Worm (Caenorhabditis elegans) whole organism, L4 larva: ENCODE results near the gene nhl-1.

Experiments used
- D1046.2 ChIP-seq: fragments of 200-800 bp; sonication (Bioruptor generic); IDR thresholded peaks from 2 replicates; pipeline ENCODE4 v1.3.6; 2022; ENCODE audit warnings: missing genetic modification characterization, missing compliant biosample characterization
- F44E2.7 ChIP-seq: fragments of 200-800 bp; sonication (Bioruptor generic); IDR thresholded peaks from 2 replicates; pipeline ENCODE4 v2.1.2; 2022; ENCODE audit warnings: missing genetic modification characterization, missing compliant biosample characterization
- Y48G9A.11 ChIP-seq: fragments of 200-800 bp; sonication (Bioruptor generic); IDR thresholded peaks from 2 replicates; pipeline ENCODE4 v1.3.6; 2022; ENCODE audit warnings: missing genetic modification reagents, missing genetic modification characterization, missing compliant biosample characterization
- ZK546.5 ChIP-seq, 2 experiments: sonication (generic microtip); optimal IDR thresholded peaks; 2 replicates each; lab custom pipeline; 2017; ENCODE audit warnings: missing biosample characterization in 2 of 2, missing genetic modification characterization in 2 of 2
- aha-1 ChIP-seq: fragments of 150-350 bp; peaks from one replicate; lab custom pipeline; 2014; ENCODE audit warnings: missing biosample characterization, missing genetic modification characterization
- aly-2 ChIP-seq: sonication (generic microtip); optimal IDR thresholded peaks from 2 replicates; lab custom pipeline; 2018; ENCODE audit warnings: missing biosample characterization, missing genetic modification characterization
- ceh-28 ChIP-seq: fragments of 150-350 bp; optimal IDR thresholded peaks from 2 replicates; lab custom pipeline; 2014; ENCODE audit warnings: missing biosample characterization, missing genetic modification reagents, missing genetic modification characterization
- ceh-82 ChIP-seq: sonication (generic microtip); optimal IDR thresholded peaks from 2 replicates; lab custom pipeline; 2017; ENCODE audit warnings: missing biosample characterization, missing genetic modification characterization
- cey-2 ChIP-seq: sonication (generic microtip); optimal IDR thresholded peaks from 3 replicates; lab custom pipeline; 2017; ENCODE audit warnings: missing genetic modification characterization, mild to moderate bottlenecking, missing compliant biosample characterization, antibody characterized with exemption, borderline replicate concordance; ENCODE audit not compliant: insufficient read depth
- ctbp-1 ChIP-seq: fragments of 200-800 bp; sonication (Bioruptor generic); IDR thresholded peaks from 2 replicates; pipeline ENCODE4 v1.3.6; 2022; ENCODE audit warnings: missing genetic modification reagents, missing genetic modification characterization, missing compliant biosample characterization
- daf-12 ChIP-seq: fragments of 150-350 bp; optimal IDR thresholded peaks from 2 replicates; lab custom pipeline; 2014; ENCODE audit warnings: missing biosample characterization, missing genetic modification reagents, missing genetic modification characterization
- dmd-6 ChIP-seq: fragments of 200-800 bp; sonication (Bioruptor generic); IDR thresholded peaks from 2 replicates; pipeline ENCODE4 v1.3.6; 2022; ENCODE audit warnings: missing genetic modification reagents, missing genetic modification characterization, missing compliant biosample characterization
- fkh-10 ChIP-seq: fragments of 150-350 bp; optimal IDR thresholded peaks from 2 replicates; lab custom pipeline; 2014; ENCODE audit warnings: missing biosample characterization, missing genetic modification reagents, missing genetic modification characterization
- gei-8 ChIP-seq: fragments of 200-800 bp; sonication (Bioruptor generic); optimal IDR thresholded peaks from 2 replicates; lab custom pipeline; 2018; ENCODE audit warnings: mild to moderate bottlenecking, missing genetic modification characterization, missing compliant biosample characterization
- hlh-11 ChIP-seq: fragments of 200-800 bp; sonication (Bioruptor generic); optimal IDR thresholded peaks from 2 replicates; lab custom pipeline; 2018; ENCODE audit warnings: mild to moderate bottlenecking, missing genetic modification characterization, missing compliant biosample characterization
- hmg-1.1 ChIP-seq: fragments of 200-800 bp; sonication (Bioruptor generic); IDR thresholded peaks from 2 replicates; pipeline ENCODE4 v1.3.6; 2022; ENCODE audit warnings: missing genetic modification reagents, missing genetic modification characterization, missing compliant biosample characterization
- lim-7 ChIP-seq: fragments of 200-800 bp; sonication (Bioruptor generic); IDR thresholded peaks from 2 replicates; pipeline ENCODE4 v1.3.6; 2022; ENCODE audit warnings: missing genetic modification characterization, missing compliant biosample characterization
- lin-1 ChIP-seq: fragments of 200-800 bp; sonication (Bioruptor generic); IDR thresholded peaks from 2 replicates; pipeline ENCODE4 v1.3.6; 2022; ENCODE audit warnings: missing genetic modification reagents, missing genetic modification characterization, missing compliant biosample characterization
- mep-1 ChIP-seq: fragments of 150-350 bp; sonication (generic microtip); optimal IDR thresholded peaks from 3 replicates; lab custom pipeline; 2014; ENCODE audit warnings: missing biosample characterization, missing genetic modification characterization
- nhr-10 ChIP-seq: fragments of 150-350 bp; optimal IDR thresholded peaks from 2 replicates; lab custom pipeline; 2014; ENCODE audit warnings: missing biosample characterization, missing genetic modification characterization
- nhr-111 ChIP-seq: fragments of 200-800 bp; sonication (Bioruptor generic); optimal IDR thresholded peaks from 2 replicates; lab custom pipeline; 2018; ENCODE audit warnings: mild to moderate bottlenecking, missing genetic modification characterization, missing compliant biosample characterization
- nhr-28 ChIP-seq: fragments of 150-350 bp; optimal IDR thresholded peaks from 2 replicates; lab custom pipeline; 2014; ENCODE audit warnings: missing biosample characterization, missing genetic modification characterization
- nhr-6 ChIP-seq: fragments of 150-350 bp; optimal IDR thresholded peaks from 2 replicates; lab custom pipeline; 2014; ENCODE audit warnings: missing biosample characterization, missing genetic modification characterization
- saeg-2 ChIP-seq: fragments of 200-800 bp; sonication (Bioruptor generic); IDR thresholded peaks from 2 replicates; pipeline ENCODE4 v1.3.6; 2022; ENCODE audit warnings: missing genetic modification reagents, missing genetic modification characterization, missing compliant biosample characterization
- skn-1 ChIP-seq: fragments of 150-350 bp; optimal IDR thresholded peaks from 2 replicates; lab custom pipeline; 2014; ENCODE audit warnings: missing biosample characterization, missing genetic modification characterization
- unc-130 ChIP-seq: sonication (generic microtip); optimal IDR thresholded peaks from 2 replicates; lab custom pipeline; 2016; ENCODE audit warnings: missing genetic modification reagents, missing genetic modification characterization, missing compliant biosample characterization
- unc-62 ChIP-seq, 3 experiments: fragments of 150-350 bp in 1 of 3; sonication (generic microtip); optimal IDR thresholded peaks in 2 of 3; peaks in 1 of 3; 1 replicate in 1 of 3; 2 replicates in 2 of 3; lab custom pipeline; 2014 to 2017; ENCODE audit warnings: missing biosample characterization in 3 of 3, missing genetic modification characterization in 3 of 3, missing genetic modification reagents in 3 of 3, missing genotype in 1 of 3
- zag-1 ChIP-seq: fragments of 150-350 bp; optimal IDR thresholded peaks from 2 replicates; lab custom pipeline; 2014; ENCODE audit warnings: missing biosample characterization, missing genetic modification characterization
- zfp-2 ChIP-seq: sonication (generic microtip); optimal IDR thresholded peaks from 2 replicates; lab custom pipeline; 2016; ENCODE audit warnings: mild to moderate bottlenecking, missing genetic modification characterization, missing compliant biosample characterization
- ztf-7 ChIP-seq: fragments of 150-350 bp; optimal IDR thresholded peaks from 2 replicates; lab custom pipeline; 2014; ENCODE audit warnings: missing biosample characterization, missing genetic modification characterization

nhl-1 gene

ce11 chrIII:9185722-9186121, 32.0 kb upstream of the nhl-1 start, which contains the start of gene ZC84.7:
Gene ZC84.7, plus strand, starts transcription at chrIII:9186022.
- TF ChIP-seq nhr-6 (tag; lab: Kevin White, UChicago) (no peak), ZK546.5 (tag; optimal IDR thresholded peaks at IDR 0.05; lab: Kevin White, UChicago) (no peak), D1046.2 (GFP tag; lab: Robert Waterston, UW) (no peak), ceh-28 (tag; lab: Kevin White, UChicago) (no peak), skn-1 (no peak), gei-8 (no peak), cey-2 (no peak), aly-2 (tag; lab: Kevin White, UChicago) (no peak), zag-1 (tag; lab: Kevin White, UChicago) (no peak), unc-130 (GFP tag; lab: Kevin White, UChicago) (no peak), mep-1 (tag; lab: Kevin White, UChicago) (no peak)

DNA sequence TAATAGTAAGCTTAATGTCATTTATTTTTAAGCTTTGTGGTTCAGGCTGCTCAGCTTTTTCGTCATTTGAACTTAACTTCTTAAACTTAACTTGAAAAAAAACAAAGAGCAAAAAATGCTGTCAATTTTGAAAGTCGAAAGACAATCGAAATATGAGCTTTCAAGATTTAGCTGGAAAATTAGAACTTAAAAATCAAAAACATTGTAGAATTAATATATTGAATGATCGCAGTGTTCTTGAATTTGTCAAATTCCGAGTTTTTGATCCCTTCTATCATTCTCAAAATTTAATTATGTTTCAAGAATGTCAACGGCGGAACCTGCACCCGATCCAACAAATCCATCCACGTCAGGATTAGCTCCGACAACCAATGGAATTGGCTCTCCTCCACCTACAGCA, 27.5 kb upstream of the nhl-1 start, which contains the start of gene tax-4:
Gene tax-4, plus strand, starts transcription at position 301 of the 400 bp plus-strand sequence.
- no peak for TF ChIP-seq ZK546.5 (tag; optimal IDR thresholded peaks at IDR 0.05; lab: Kevin White, UChicago)
- peak in 1 of 2 experiments; percentile 38 for TF ChIP-seq unc-62 (GFP tag; optimal IDR thresholded peaks at IDR 0.05 in 1 of 2; lab: Kevin White, UChicago)
- TF ChIP-seq unc-62 (tag; optimal IDR thresholded peaks at IDR 0.05; lab: Kevin White, UChicago) = no peak

- TF ChIP-seq lim-7 (no peak), unc-62 (GFP tag; optimal IDR thresholded peaks at IDR 0.05 in 1 of 2; lab: Kevin White, UChicago) (peak in 1 of 2 experiments; percentile 95), unc-62 (tag; optimal IDR thresholded peaks at IDR 0.05; lab: Kevin White, UChicago) (no peak)
Observed at ce11 chrIII:9177874-9178273, 24.2 kb upstream of the nhl-1 start.

ce11 chrIII:9176008-9176407, 22.3 kb upstream of the nhl-1 start:
- peak; percentile 62 for TF ChIP-seq nhr-28 (tag; lab: Kevin White, UChicago)
- 0 out of 2 replicates have a peak, but pooled peaks have one; percentile 14 for TF ChIP-seq hmg-1.1 (GFP tag; lab: Robert Waterston, UW)
- TF ChIP-seq ceh-82 (tag; lab: Kevin White, UChicago) = no peak

DNA sequence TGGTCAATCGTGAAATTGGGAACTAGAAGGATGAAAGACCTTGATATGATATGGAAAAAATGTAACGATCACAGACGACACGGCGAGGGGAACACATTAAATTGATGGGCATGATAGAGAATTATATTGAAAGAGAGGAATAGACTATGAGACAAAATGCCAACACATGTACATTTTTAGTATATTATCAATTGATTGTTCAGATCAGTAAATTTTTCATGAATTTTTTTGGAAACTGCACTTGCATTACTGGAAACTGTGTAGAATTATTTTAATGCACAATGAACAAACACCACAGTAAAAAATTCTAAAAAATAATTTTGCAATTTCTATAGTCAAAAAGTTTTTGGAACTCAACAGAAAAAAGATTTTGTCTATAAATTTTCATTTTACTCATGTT, 19.5 kb upstream of the nhl-1 start:
- TF ChIP-seq nhr-28 (tag; lab: Kevin White, UChicago) (peak; percentile 33), hlh-11 (tag; lab: Kevin White, UChicago) (no peak), aha-1 (tag; lab: Kevin White, UChicago) (peak; percentile 36)

- TF ChIP-seq nhr-28 (tag; lab: Kevin White, UChicago) (no peak), F44E2.7 (GFP tag; lab: Robert Waterston, UW) (no peak), daf-12 (tag; lab: Kevin White, UChicago) (no peak), hmg-1.1 (GFP tag; lab: Robert Waterston, UW) (no peak), unc-62 (GFP tag; optimal IDR thresholded peaks at IDR 0.05 in 1 of 2; lab: Kevin White, UChicago) (peak in 1 of 2 experiments; percentile 27), unc-62 (tag; optimal IDR thresholded peaks at IDR 0.05; lab: Kevin White, UChicago) (no peak), nhr-10 (tag; lab: Kevin White, UChicago) (no peak), Y48G9A.11 (GFP tag; lab: Robert Waterston, UW) (no peak)
Observed at ce11 chrIII:9172702-9173101, 19.0 kb upstream of the nhl-1 start, which contains the start of gene ina-1. Gene ina-1, minus strand, starts transcription at chrIII:9172802.

DNA sequence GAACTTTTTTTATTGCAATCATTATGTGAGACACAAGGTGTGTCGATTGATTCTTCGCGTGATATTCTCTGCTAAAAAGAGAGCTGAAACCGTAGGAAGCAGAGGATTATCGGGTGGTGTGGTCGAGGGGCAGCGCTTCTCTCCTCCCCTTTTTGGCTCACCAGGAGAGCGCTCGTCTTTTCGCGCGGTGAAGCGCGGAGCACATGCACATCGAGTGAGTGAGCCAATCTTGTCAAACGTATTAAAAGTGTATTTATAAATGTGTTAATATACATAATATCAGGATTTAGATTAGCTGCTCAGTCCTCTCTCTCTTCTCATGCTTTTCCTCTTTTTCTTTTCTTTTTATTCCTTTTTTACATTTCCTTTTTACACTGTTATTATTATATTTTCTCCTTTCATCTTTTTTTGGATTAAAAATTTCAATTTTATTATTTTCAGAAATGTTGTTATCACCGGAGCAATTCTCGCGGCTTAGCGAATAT, 9.0 kb upstream of the nhl-1 start, which contains the start of gene dgk-3:
Gene dgk-3, plus strand, starts transcription at position 435 of the 485 bp plus-strand sequence.
- TF ChIP-seq fkh-10 (no peak), hlh-11 (tag; lab: Kevin White, UChicago) (no peak), lin-1 (no peak), daf-12 (tag; lab: Kevin White, UChicago) (no peak), aha-1 (tag; lab: Kevin White, UChicago) (peak; percentile 58)

DNA sequence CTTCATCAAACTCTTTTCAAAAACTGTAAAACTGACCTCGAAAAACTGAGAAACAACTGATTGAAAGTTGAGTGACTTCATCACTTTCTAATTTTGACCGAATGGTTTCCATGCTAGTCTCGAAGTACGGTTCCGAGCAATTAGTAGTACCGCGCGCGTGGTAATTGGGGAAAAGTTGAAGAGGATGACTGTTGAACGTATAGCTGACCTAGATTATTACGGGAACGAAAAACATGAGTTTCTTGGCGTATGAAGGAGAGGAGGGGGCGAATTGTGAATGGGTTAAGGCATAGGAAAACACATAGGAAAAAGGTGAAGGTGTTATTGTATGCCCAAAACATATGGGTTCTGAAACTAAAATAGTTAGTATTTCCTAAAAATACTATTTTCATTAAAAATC, 7.8 kb upstream of the nhl-1 start, which contains the start of gene ptr-9:
Gene ptr-9, minus strand, starts transcription at position 101 of the 400 bp plus-strand sequence.
- TF ChIP-seq nhr-111 (GFP tag; lab: Kevin White, UChicago) (no peak), unc-62 (GFP tag; optimal IDR thresholded peaks at IDR 0.05 in 1 of 2; lab: Kevin White, UChicago) (peak in 1 of 2 experiments; percentile 39), unc-62 (tag; optimal IDR thresholded peaks at IDR 0.05; lab: Kevin White, UChicago) (no peak), hmg-1.1 (GFP tag; lab: Robert Waterston, UW) (no peak), dmd-6 (no peak), zfp-2 (tag; lab: Kevin White, UChicago) (no peak), ztf-7 (no peak), saeg-2 (no peak), hlh-11 (tag; lab: Kevin White, UChicago) (no peak), ctbp-1 (GFP tag; lab: Robert Waterston, UW) (no peak)
